Worm (Caenorhabditis elegans) whole organism, young adult: ENCODE results near the gene C08D8.1.

ENCODE experiments used
- F22D6.2 ChIP-seq: sonication (generic microtip); optimal IDR thresholded peaks from 2 replicates; lab custom pipeline; 2016; ENCODE audit warnings: mild to moderate bottlenecking, missing genetic modification characterization, missing compliant biosample characterization
- F37B4.10 ChIP-seq: fragments of 200-800 bp; sonication (Bioruptor generic); IDR thresholded peaks from 2 replicates; pipeline ENCODE4 v1.3.6; 2022; ENCODE audit warnings: missing genetic modification characterization, missing compliant biosample characterization
- F55B11.4 ChIP-seq: sonication (generic microtip); optimal IDR thresholded peaks from 2 replicates; lab custom pipeline; 2016; ENCODE audit warnings: missing compliant biosample characterization, missing genetic modification characterization, borderline replicate concordance; ENCODE audit not compliant: insufficient read depth
- T26A5.8 ChIP-seq: sonication (generic microtip); optimal IDR thresholded peaks from 2 replicates; lab custom pipeline; 2016; ENCODE audit warnings: missing genetic modification characterization, missing compliant biosample characterization
- Y53F4B.3 ChIP-seq: fragments of 200-800 bp; sonication (Bioruptor generic); IDR thresholded peaks from 2 replicates; pipeline ENCODE4 v1.3.6; 2022; ENCODE audit warnings: missing genetic modification reagents, missing genetic modification characterization, missing compliant biosample characterization
- akir-1 ChIP-seq: fragments of 200-800 bp; sonication (Bioruptor generic); optimal IDR thresholded peaks from 2 replicates; lab custom pipeline; 2018; ENCODE audit warnings: mild to moderate bottlenecking, missing genetic modification characterization, moderate library complexity, missing compliant biosample characterization
- aptf-2 ChIP-seq: fragments of 200-800 bp; sonication (Bioruptor generic); conservative IDR thresholded peaks from 2 replicates; pipeline ENCODE4 v1.3.6; 2022; ENCODE audit warnings: missing genetic modification reagents, missing genetic modification characterization, missing compliant biosample characterization
- atf-7 ChIP-seq: sonication (generic microtip); optimal IDR thresholded peaks from 2 replicates; lab custom pipeline; 2017; ENCODE audit warnings: mild to moderate bottlenecking, missing genetic modification characterization, missing compliant biosample characterization
- attf-3 ChIP-seq: fragments of 200-800 bp; sonication (Bioruptor generic); conservative IDR thresholded peaks from 2 replicates; pipeline ENCODE4 v1.3.6; 2022; ENCODE audit warnings: missing genetic modification reagents, missing genetic modification characterization, missing compliant biosample characterization
- attf-6 ChIP-seq: fragments of 200-800 bp; sonication (Bioruptor generic); IDR thresholded peaks from 2 replicates; pipeline ENCODE4 v1.3.6; 2022; ENCODE audit warnings: missing genetic modification reagents, missing genetic modification characterization, missing compliant biosample characterization
- bed-1 ChIP-seq: fragments of 200-800 bp; sonication (Bioruptor generic); IDR thresholded peaks from 2 replicates; pipeline ENCODE4 v1.3.6; 2022; ENCODE audit warnings: missing genetic modification reagents, missing genetic modification characterization, missing compliant biosample characterization
- cebp-1 ChIP-seq, 2 experiments: fragments of 200-800 bp in 1 of 2; sonication (Bioruptor generic) in 1 of 2; sonication (generic microtip) in 1 of 2; IDR thresholded peaks in 1 of 2; optimal IDR thresholded peaks in 1 of 2; 2 replicates each; pipeline versions ENCODE4 v1.3.6 to Lab custom; 2017 to 2022; ENCODE audit warnings: missing compliant biosample characterization in 2 of 2, missing genetic modification characterization in 2 of 2, mild to moderate bottlenecking in 1 of 2, missing genetic modification reagents in 1 of 2, moderate library complexity in 1 of 2
- cebp-2 ChIP-seq: fragments of 200-800 bp; sonication (Bioruptor generic); IDR thresholded peaks from 2 replicates; pipeline ENCODE4 v1.3.6; 2022; ENCODE audit warnings: missing genetic modification characterization, missing compliant biosample characterization
- ceh-79 ChIP-seq: sonication (generic microtip); optimal IDR thresholded peaks from 2 replicates; lab custom pipeline; 2017; ENCODE audit warnings: mild to moderate bottlenecking, missing genetic modification characterization, missing compliant biosample characterization
- dox-1 ChIP-seq: fragments of 200-800 bp; sonication (Bioruptor generic); IDR thresholded peaks from 2 replicates; pipeline ENCODE4 v1.3.6; 2022; ENCODE audit warnings: missing genetic modification reagents, missing genetic modification characterization, missing compliant biosample characterization
- dpff-1 ChIP-seq: sonication (generic microtip); optimal IDR thresholded peaks from 2 replicates; lab custom pipeline; 2017; ENCODE audit warnings: mild to moderate bottlenecking, missing genetic modification characterization, missing compliant biosample characterization
- dpl-1 ChIP-seq: fragments of 150-350 bp; optimal IDR thresholded peaks from 2 replicates; lab custom pipeline; 2014; ENCODE audit warnings: missing biosample characterization, missing genetic modification reagents, missing genetic modification characterization
- ekl-4 ChIP-seq: fragments of 200-800 bp; sonication (Bioruptor generic); IDR thresholded peaks from 2 replicates; pipeline ENCODE4 v1.3.6; 2022; ENCODE audit warnings: missing genetic modification reagents, missing genetic modification characterization, missing compliant biosample characterization
- hrde-1 ChIP-seq: sonication (generic microtip); optimal IDR thresholded peaks from 2 replicates; lab custom pipeline; 2016; ENCODE audit warnings: missing genetic modification characterization, mild to moderate bottlenecking, missing compliant biosample characterization, moderate library complexity, missing genotype, missing genetic modification reagents, borderline replicate concordance
- let-526 ChIP-seq: fragments of 200-800 bp; sonication (Bioruptor generic); IDR thresholded peaks from 2 replicates; pipeline ENCODE4 v1.3.6; 2022; ENCODE audit warnings: missing genetic modification reagents, missing genetic modification characterization, missing compliant biosample characterization
- let-607 ChIP-seq, 2 experiments: fragments of 200-800 bp in 1 of 2; sonication (Bioruptor generic) in 1 of 2; sonication (generic microtip) in 1 of 2; optimal IDR thresholded peaks; 2 replicates each; lab custom pipeline; 2016 to 2018; ENCODE audit warnings: mild to moderate bottlenecking in 2 of 2, missing compliant biosample characterization in 2 of 2, missing genetic modification characterization in 2 of 2, moderate library complexity in 2 of 2, missing genotype in 1 of 2
- lin-26 ChIP-seq: fragments of 200-800 bp; sonication (Bioruptor generic); IDR thresholded peaks from 2 replicates; pipeline ENCODE4 v1.3.6; 2022; ENCODE audit warnings: missing genetic modification reagents, missing genetic modification characterization, missing compliant biosample characterization
- lin-40 ChIP-seq: sonication (generic microtip); optimal IDR thresholded peaks from 2 replicates; lab custom pipeline; 2016; ENCODE audit warnings: missing genetic modification characterization, mild to moderate bottlenecking, missing compliant biosample characterization, missing genotype, missing genetic modification reagents
- madf-10 ChIP-seq: sonication (generic microtip); optimal IDR thresholded peaks from 2 replicates; lab custom pipeline; 2016; ENCODE audit warnings: mild to moderate bottlenecking, missing genetic modification characterization, missing compliant biosample characterization
- madf-6 ChIP-seq: fragments of 200-800 bp; sonication (Bioruptor generic); IDR thresholded peaks from 2 replicates; pipeline ENCODE4 v1.3.6; 2022; ENCODE audit warnings: missing genetic modification reagents, missing genetic modification characterization, missing compliant biosample characterization
- mel-28 ChIP-seq: sonication (generic microtip); optimal IDR thresholded peaks from 2 replicates; lab custom pipeline; 2016; ENCODE audit warnings: borderline replicate concordance, mild to moderate bottlenecking, missing genetic modification characterization, missing compliant biosample characterization
- mes-4 ChIP-seq: sonication (generic microtip); optimal IDR thresholded peaks from 2 replicates; lab custom pipeline; 2016; ENCODE audit warnings: missing genotype, missing genetic modification characterization, missing compliant biosample characterization
- nhr-80 ChIP-seq: sonication (generic microtip); optimal IDR thresholded peaks from 2 replicates; lab custom pipeline; 2016; ENCODE audit warnings: missing genetic modification characterization, missing compliant biosample characterization
- repo-1 ChIP-seq: sonication (generic microtip); optimal IDR thresholded peaks from 2 replicates; lab custom pipeline; 2017; ENCODE audit warnings: mild to moderate bottlenecking, missing genetic modification characterization, missing compliant biosample characterization
- sdz-38 ChIP-seq: sonication (generic microtip); optimal IDR thresholded peaks from 2 replicates; lab custom pipeline; 2016; ENCODE audit warnings: missing genotype, missing genetic modification characterization, missing compliant biosample characterization
- snpc-1.1 ChIP-seq: sonication (generic microtip); optimal IDR thresholded peaks from 2 replicates; lab custom pipeline; 2017; ENCODE audit warnings: missing genetic modification characterization, mild to moderate bottlenecking, missing compliant biosample characterization, antibody characterized with exemption, moderate library complexity, missing genotype, missing genetic modification reagents; ENCODE audit not compliant: insufficient read depth
- snpc-4 ChIP-seq, 5 experiments: fragments of 150-350 bp in 1 of 5; sonication (generic microtip) in 4 of 5; optimal IDR thresholded peaks; 2 replicates each; lab custom pipeline; 2014 to 2018; ENCODE audit warnings: missing genetic modification characterization in 5 of 5, missing biosample characterization in 3 of 5, antibody characterized with exemption in 2 of 5, mild to moderate bottlenecking in 2 of 5, missing compliant biosample characterization in 2 of 5, missing genotype in 2 of 5, moderate library complexity in 2 of 5, missing genetic modification reagents in 1 of 5
- tlf-1 ChIP-seq: fragments of 200-800 bp; sonication (Bioruptor generic); optimal IDR thresholded peaks from 2 replicates; lab custom pipeline; 2018; ENCODE audit warnings: mild to moderate bottlenecking, missing genetic modification characterization, missing compliant biosample characterization
- ztf-18 ChIP-seq: sonication (generic microtip); optimal IDR thresholded peaks from 2 replicates; lab custom pipeline; 2016; ENCODE audit warnings: missing genotype, mild to moderate bottlenecking, missing genetic modification characterization, missing compliant biosample characterization
- ztf-22 ChIP-seq: fragments of 200-800 bp; sonication (Bioruptor generic); optimal IDR thresholded peaks from 2 replicates; lab custom pipeline; 2018; ENCODE audit warnings: mild to moderate bottlenecking, missing genetic modification characterization, moderate library complexity, missing compliant biosample characterization
- ztf-28 ChIP-seq: fragments of 200-800 bp; sonication (Bioruptor generic); IDR thresholded peaks from 2 replicates; pipeline ENCODE4 v1.3.6; 2022; ENCODE audit warnings: missing genetic modification reagents, missing genetic modification characterization, missing compliant biosample characterization
- ztf-3 ChIP-seq: fragments of 200-800 bp; sonication (Bioruptor generic); optimal IDR thresholded peaks from 2 replicates; lab custom pipeline; 2018; ENCODE audit warnings: mild to moderate bottlenecking, missing genetic modification characterization, missing compliant biosample characterization

C08D8.1 gene

DNA sequence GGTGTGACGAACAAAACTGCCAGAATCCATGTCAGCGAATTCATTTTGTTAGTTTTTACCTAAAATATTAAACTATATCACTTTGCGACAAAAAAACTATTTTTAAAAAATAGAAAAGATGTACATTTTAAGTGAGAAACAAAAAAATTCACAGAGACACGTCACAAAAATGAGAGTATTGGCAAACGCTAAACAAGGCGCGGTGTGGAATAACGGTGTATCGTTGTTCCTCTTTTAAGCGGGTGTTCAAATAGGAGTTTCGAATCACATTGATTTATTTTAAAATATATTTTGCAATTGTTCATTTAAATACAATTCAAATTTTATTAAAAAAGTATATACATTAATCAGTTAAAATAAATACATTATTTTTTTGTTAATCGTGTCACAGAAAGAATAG lies 43.0 kb upstream of the C08D8.1 start, which contains the start of gene sel-9 (continued):
- TF ChIP-seq attf-3 (GFP tag; lab: Robert Waterston, UW): peak; percentile 95

- TF ChIP-seq tlf-1: no peak
- no peak for TF ChIP-seq dpff-1 (tag; lab: Kevin White, UChicago)
- TF ChIP-seq dox-1: no peak
- no peak for TF ChIP-seq mes-4 (tag; lab: Kevin White, UChicago)
- TF ChIP-seq madf-6: no peak
- no peak for TF ChIP-seq ztf-3 (GFP tag; lab: Kevin White, UChicago)
- no peak for TF ChIP-seq Y53F4B.3
- TF ChIP-seq T26A5.8: no peak
- TF ChIP-seq cebp-1 (GFP tag; IDR thresholded peaks at IDR 0.05; lab: Robert Waterston, UW): no peak
- TF ChIP-seq cebp-1 (tag; optimal IDR thresholded peaks at IDR 0.05; lab: Kevin White, UChicago): no peak
- no peak for TF ChIP-seq aptf-2 (GFP tag; lab: Robert Waterston, UW)
- TF ChIP-seq F55B11.4 (tag; lab: Kevin White, UChicago): no peak
- TF ChIP-seq lin-40 (tag; lab: Kevin White, UChicago): no peak
- no peak for TF ChIP-seq sdz-38 (tag; lab: Kevin White, UChicago)
- TF ChIP-seq mel-28 (tag; lab: Kevin White, UChicago): no peak
- TF ChIP-seq snpc-4 (GFP tag; optimal IDR thresholded peaks at IDR 0.05; lab: Kevin White, UChicago): no peak
- TF ChIP-seq snpc-4 (tag; optimal IDR thresholded peaks at IDR 0.05; lab: Kevin White, UChicago): no peak
- TF ChIP-seq cebp-2 (GFP tag; lab: Robert Waterston, UW): no peak
- no peak for TF ChIP-seq let-607 (tag; optimal IDR thresholded peaks at IDR 0.05; lab: Kevin White, UChicago)
- TF ChIP-seq snpc-1.1 (tag; lab: Kevin White, UChicago): no peak
- no peak for TF ChIP-seq lin-26
Measured at ce11 chrV:8304461-8305195, 40.9 kb upstream of the C08D8.1 start, which contains the start of gene W02D7.11. TSS of gene W02D7.11 (minus strand) at chrV:8304511.

- TF ChIP-seq akir-1 (no peak), attf-6 (GFP tag; lab: Robert Waterston, UW) (no peak), let-526 (peak; percentile 24; the same call in 1 of the 2 replicates), nhr-80 (tag; lab: Kevin White, UChicago) (peak; percentile 59), ceh-79 (no peak), ztf-22 (GFP tag; lab: Kevin White, UChicago) (no peak), bed-1 (GFP tag; lab: Robert Waterston, UW) (no peak)
- TF ChIP-seq, all 124 proteins: peak for 2
Measured at ce11 chrV:8305940-8306339, 39.6 kb upstream of the C08D8.1 start.

DNA sequence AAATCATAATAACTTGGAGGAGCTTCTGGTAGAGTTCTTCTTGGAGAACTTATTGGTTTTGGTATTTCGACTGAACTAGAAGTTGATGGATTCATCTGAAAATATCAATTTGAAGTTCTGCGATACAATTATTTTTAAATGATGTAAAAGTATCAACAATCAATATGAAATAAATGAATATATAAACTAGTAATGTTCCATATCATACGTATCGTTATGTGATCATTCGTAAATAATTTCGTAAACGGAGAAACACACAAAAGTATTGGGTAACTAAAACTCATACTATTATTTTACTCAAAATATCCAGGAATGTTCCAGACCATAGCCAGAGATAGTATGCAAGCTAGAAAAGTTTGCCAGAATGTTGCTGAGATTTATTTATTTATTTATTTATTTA lies 39.2 kb upstream of the C08D8.1 start, which contains the start of gene W02D7.8:
W02D7.8 (minus strand) TSS at position 101 of the 400 bp plus-strand sequence.
- TF ChIP-seq ztf-18 (tag; lab: Kevin White, UChicago) (no peak), F37B4.10 (GFP tag; lab: Robert Waterston, UW) (no peak), bed-1 (GFP tag; lab: Robert Waterston, UW) (no peak), dpl-1 (GFP tag; lab: Kevin White, UChicago) (no peak), hrde-1 (tag; lab: Kevin White, UChicago) (no peak), dpff-1 (tag; lab: Kevin White, UChicago) (no peak), F22D6.2 (no peak), atf-7 (tag; lab: Kevin White, UChicago) (no peak), madf-10 (tag; lab: Kevin White, UChicago) (no peak), snpc-1.1 (tag; lab: Kevin White, UChicago) (no peak), tlf-1 (no peak), ekl-4 (no peak), ztf-28 (GFP tag; lab: Robert Waterston, UW) (no peak), repo-1 (tag; lab: Kevin White, UChicago) (no peak), attf-6 (GFP tag; lab: Robert Waterston, UW) (no peak)
